Worm (Caenorhabditis elegans): Measurements from ENCODE around the gene cnc-6.

cnc-6 gene

DNA sequence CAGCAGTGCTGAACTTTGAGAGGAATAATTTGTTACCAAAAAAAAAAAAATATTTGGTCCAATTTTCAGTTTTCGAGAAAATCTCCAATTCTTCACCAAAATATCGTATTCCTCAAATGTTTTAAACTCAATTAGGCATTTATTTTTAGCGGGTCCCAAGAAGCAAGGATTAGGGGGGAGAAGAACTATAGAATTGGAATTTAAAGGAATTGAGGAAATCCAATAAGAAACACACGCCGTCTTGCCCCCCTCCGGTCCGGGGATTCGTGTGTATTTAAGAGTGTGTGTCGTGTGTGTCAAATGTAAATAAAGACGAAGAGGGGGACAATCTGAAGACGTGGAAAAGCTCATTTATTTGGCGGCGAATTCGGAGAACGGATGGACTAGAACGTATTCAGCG, 29.9 kb upstream of the cnc-6 start:
- TF ChIP-seq ceh-18 (tag; optimal IDR thresholded peaks at IDR 0.05) (no peak), unc-42 (tag; optimal IDR thresholded peaks at IDR 0.05) (peak; percentile 51)

DNA sequence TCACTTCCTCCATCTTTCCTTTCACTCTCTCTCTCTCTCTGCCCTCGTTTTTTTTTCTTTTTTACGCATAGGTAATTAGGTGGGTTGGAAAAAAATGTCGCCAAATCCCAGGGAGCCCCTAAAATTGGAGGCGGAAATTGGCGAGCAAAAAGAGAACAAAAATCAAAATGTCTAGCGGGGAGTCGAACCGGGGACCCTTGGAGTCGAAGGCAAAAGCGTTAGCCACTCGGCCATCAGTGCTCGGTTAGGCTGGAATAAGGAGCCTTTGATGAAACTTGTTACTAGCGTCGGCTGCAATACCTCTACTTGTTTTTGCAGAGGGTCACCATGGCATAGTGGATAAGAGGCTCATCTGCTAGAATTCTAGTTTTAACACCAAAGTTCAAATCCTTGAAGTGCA, 20.2 kb upstream of the cnc-6 start:
- TF ChIP-seq ceh-18 (tag; optimal IDR thresholded peaks at IDR 0.05), result no peak
- TF ChIP-seq ref-2 (tag; optimal IDR thresholded peaks at IDR 0.05), result no peak
- TF ChIP-seq ahr-1 (tag; optimal IDR thresholded peaks at IDR 0.05), result no peak
- no peak for TF ChIP-seq ceh-6 (GFP tag; optimal IDR thresholded peaks at IDR 0.05)

DNA sequence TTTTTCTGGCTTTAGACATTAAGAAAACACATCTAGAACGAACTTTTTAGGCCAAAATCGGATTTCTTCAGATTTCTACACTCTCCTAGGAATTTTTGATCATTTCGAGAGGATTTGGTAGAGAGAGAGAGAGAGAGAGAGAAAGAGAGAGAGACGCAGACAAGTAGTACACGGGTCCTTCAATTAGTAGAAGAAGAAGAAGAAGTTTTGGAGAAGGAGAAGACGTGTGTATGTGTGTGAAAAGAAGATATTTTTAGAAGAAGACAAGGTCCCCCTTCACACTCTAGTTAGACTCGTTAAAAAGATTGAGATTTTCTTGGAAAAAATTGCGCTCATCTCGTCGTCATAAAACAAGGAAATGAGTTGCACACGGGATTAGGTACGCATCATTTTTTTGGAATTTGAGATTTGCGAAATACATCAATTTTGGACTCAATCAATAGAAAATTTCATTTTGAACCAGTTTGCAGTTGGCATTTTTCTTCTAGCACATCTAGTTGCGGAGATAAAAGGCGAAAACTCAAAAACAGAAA, 19.8 kb upstream of the cnc-6 start:
- TF ChIP-seq unc-3 (GFP tag; conservative IDR thresholded peaks at IDR 0.05) (no peak), unc-3 (tag; optimal IDR thresholded peaks at IDR 0.05) (no peak), fkh-10 (GFP tag; optimal IDR thresholded peaks at IDR 0.05) (no peak), hlh-6 (tag; optimal IDR thresholded peaks at IDR 0.05) (no peak), pax-1 (tag; optimal IDR thresholded peaks at IDR 0.05) (no peak), unc-42 (tag; optimal IDR thresholded peaks at IDR 0.05) (peak; percentile 57)

- TF ChIP-seq ets-4 (tag; optimal IDR thresholded peaks at IDR 0.05) (no peak), fax-1 (tag; optimal IDR thresholded peaks at IDR 0.05) (no peak), unc-55 (GFP tag; optimal IDR thresholded peaks at IDR 0.05) (no peak), nhr-11 (tag; optimal IDR thresholded peaks at IDR 0.05) (no peak), ceh-19 (GFP tag; optimal IDR thresholded peaks at IDR 0.05) (no peak), T23F11.4 (GFP tag; optimal IDR thresholded peaks at IDR 0.05) (no peak), pha-4 (tag; optimal IDR thresholded peaks at IDR 0.05) (no peak), dve-1 (tag; optimal IDR thresholded peaks at IDR 0.05) (no peak), ceh-14 (tag; optimal IDR thresholded peaks at IDR 0.05) (no peak), Y22D7AL.16 (tag; optimal IDR thresholded peaks at IDR 0.05) (no peak), ceh-2 (tag; optimal IDR thresholded peaks at IDR 0.05) (no peak), fkh-10 (GFP tag; optimal IDR thresholded peaks at IDR 0.05) (no peak), pax-1 (tag; optimal IDR thresholded peaks at IDR 0.05) (no peak), nfya-1 (tag; optimal IDR thresholded peaks at IDR 0.05) (no peak), hlh-13 (GFP tag; optimal IDR thresholded peaks at IDR 0.05) (no peak), pha-2 (tag; optimal IDR thresholded peaks at IDR 0.05) (no peak), hlh-8 (tag; optimal IDR thresholded peaks at IDR 0.05) (no peak)
Observed at ce11 chrIII:1744486-1744885, 18.8 kb upstream of the cnc-6 start.

DNA sequence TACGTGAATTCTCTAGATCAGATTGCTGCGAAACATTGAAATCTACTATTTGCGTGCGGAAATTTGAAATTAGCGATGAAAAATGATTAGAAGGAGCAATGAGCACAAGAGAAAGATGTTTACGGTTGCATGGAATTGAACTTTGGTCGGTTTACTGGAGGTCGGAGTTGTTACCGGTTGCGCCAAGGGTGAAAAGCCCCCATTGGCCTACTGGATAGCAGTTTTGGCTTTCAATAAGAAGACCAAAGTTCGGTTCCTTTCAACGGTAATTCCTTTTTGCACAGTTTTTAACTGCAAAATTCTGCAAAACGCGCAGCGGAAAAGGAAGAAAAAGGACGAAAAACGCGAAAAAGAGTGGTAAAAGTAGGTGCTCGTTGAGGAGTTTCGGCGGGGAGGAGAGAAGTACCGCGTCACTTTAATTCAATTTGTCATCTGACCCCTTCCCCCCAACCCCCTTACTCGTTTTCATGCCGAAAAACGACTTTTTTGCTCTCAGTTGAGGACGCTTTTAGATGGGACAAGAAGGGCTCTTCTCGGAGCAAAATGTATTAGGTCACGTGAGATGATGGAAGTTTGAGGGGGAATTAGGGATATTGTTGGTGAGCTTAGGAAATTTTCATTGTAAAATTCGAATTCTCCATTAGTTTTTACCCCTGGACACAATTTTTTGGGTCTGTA, 17.7 kb upstream of the cnc-6 start:
- no peak for TF ChIP-seq pat-9 (tag; optimal IDR thresholded peaks at IDR 0.05)
- peak; percentile 95 for TF ChIP-seq unc-42 (tag; optimal IDR thresholded peaks at IDR 0.05)

ce11 chrIII:1754842-1755241, 8.5 kb upstream of the cnc-6 start, which contains the start of gene Y46E12A.3:
Gene Y46E12A.3, minus strand, starts transcription at chrIII:1754942.
- TF ChIP-seq ceh-14 (tag; optimal IDR thresholded peaks at IDR 0.05) (no peak), ceh-18 (tag; optimal IDR thresholded peaks at IDR 0.05) (no peak), hlh-13 (GFP tag; optimal IDR thresholded peaks at IDR 0.05) (no peak), rnt-1 (tag; optimal IDR thresholded peaks at IDR 0.05) (no peak), zip-5 (tag; optimal IDR thresholded peaks at IDR 0.05) (no peak), hlh-30 (tag; optimal IDR thresholded peaks at IDR 0.05; ENCODE audit: insufficient read depth) (no peak), fax-1 (tag; optimal IDR thresholded peaks at IDR 0.05) (no peak), K02D7.2 (tag; optimal IDR thresholded peaks at IDR 0.05) (no peak), elt-4 (tag; optimal IDR thresholded peaks at IDR 0.05) (no peak)
